Worm (Caenorhabditis elegans) whole organism, young adult: ENCODE measurements around the gene pqn-82.

Experiments used
- C17E4.6 ChIP-seq: fragments of 200-800 bp; sonication (Bioruptor generic); IDR thresholded peaks from 2 replicates; pipeline ENCODE4 v1.3.6; 2022; ENCODE audit warnings: missing genetic modification reagents, missing genetic modification characterization, missing compliant biosample characterization
- F37B4.10 ChIP-seq: fragments of 200-800 bp; sonication (Bioruptor generic); IDR thresholded peaks from 2 replicates; pipeline ENCODE4 v1.3.6; 2022; ENCODE audit warnings: missing genetic modification characterization, missing compliant biosample characterization
- F39B2.1 ChIP-seq: fragments of 200-800 bp; sonication (Bioruptor generic); IDR thresholded peaks from 2 replicates; pipeline ENCODE4 v1.3.6; 2022; ENCODE audit warnings: missing genetic modification reagents, missing genetic modification characterization, missing compliant biosample characterization
- F49E8.2 ChIP-seq: sonication (generic microtip); optimal IDR thresholded peaks from 3 replicates; lab custom pipeline; 2017; ENCODE audit warnings: missing genetic modification characterization, mild to moderate bottlenecking, missing compliant biosample characterization, antibody characterized with exemption, moderate library complexity; ENCODE audit not compliant: insufficient read depth
- F55B11.4 ChIP-seq: sonication (generic microtip); optimal IDR thresholded peaks from 2 replicates; lab custom pipeline; 2016; ENCODE audit warnings: missing compliant biosample characterization, missing genetic modification characterization, borderline replicate concordance; ENCODE audit not compliant: insufficient read depth
- F57C9.4 ChIP-seq: sonication (generic microtip); optimal IDR thresholded peaks from 2 replicates; lab custom pipeline; 2017; ENCODE audit warnings: mild to moderate bottlenecking, missing genetic modification characterization, missing compliant biosample characterization
- K11D2.4 ChIP-seq: fragments of 200-800 bp; sonication (Bioruptor generic); IDR thresholded peaks from 2 replicates; pipeline ENCODE4 v1.3.6; 2022; ENCODE audit warnings: missing genetic modification reagents, missing genetic modification characterization, missing compliant biosample characterization
- T26A5.8 ChIP-seq: sonication (generic microtip); optimal IDR thresholded peaks from 2 replicates; lab custom pipeline; 2016; ENCODE audit warnings: missing genetic modification characterization, missing compliant biosample characterization
- Y95B8A.8 ChIP-seq: fragments of 200-800 bp; sonication (Bioruptor generic); IDR thresholded peaks from 2 replicates; pipeline ENCODE4 v1.3.6; 2022; ENCODE audit warnings: missing genetic modification reagents, missing genetic modification characterization, missing compliant biosample characterization
- atf-7 ChIP-seq: sonication (generic microtip); optimal IDR thresholded peaks from 2 replicates; lab custom pipeline; 2017; ENCODE audit warnings: mild to moderate bottlenecking, missing genetic modification characterization, missing compliant biosample characterization
- attf-6 ChIP-seq: fragments of 200-800 bp; sonication (Bioruptor generic); IDR thresholded peaks from 2 replicates; pipeline ENCODE4 v1.3.6; 2022; ENCODE audit warnings: missing genetic modification reagents, missing genetic modification characterization, missing compliant biosample characterization
- ccch-3 ChIP-seq: fragments of 200-800 bp; sonication (Bioruptor generic); optimal IDR thresholded peaks from 2 replicates; lab custom pipeline; 2018; ENCODE audit warnings: mild to moderate bottlenecking, missing genetic modification characterization, missing compliant biosample characterization
- ceh-79 ChIP-seq: sonication (generic microtip); optimal IDR thresholded peaks from 2 replicates; lab custom pipeline; 2017; ENCODE audit warnings: mild to moderate bottlenecking, missing genetic modification characterization, missing compliant biosample characterization
- ceh-91 ChIP-seq: fragments of 200-800 bp; sonication (Bioruptor generic); IDR thresholded peaks from 2 replicates; pipeline ENCODE4 v1.3.6; 2022; ENCODE audit warnings: missing genetic modification reagents, missing genetic modification characterization, missing compliant biosample characterization
- dpff-1 ChIP-seq: sonication (generic microtip); optimal IDR thresholded peaks from 2 replicates; lab custom pipeline; 2017; ENCODE audit warnings: mild to moderate bottlenecking, missing genetic modification characterization, missing compliant biosample characterization
- efl-1 ChIP-seq: fragments of 150-350 bp; optimal IDR thresholded peaks from 2 replicates; lab custom pipeline; 2014; ENCODE audit warnings: missing biosample characterization, missing genetic modification reagents, missing genetic modification characterization
- egrh-3 ChIP-seq: fragments of 200-800 bp; sonication (Bioruptor generic); IDR thresholded peaks from 2 replicates; pipeline ENCODE4 v1.3.6; 2022; ENCODE audit warnings: missing genetic modification reagents, missing genetic modification characterization, missing compliant biosample characterization
- fkh-3 ChIP-seq: sonication (generic microtip); optimal IDR thresholded peaks from 2 replicates; lab custom pipeline; 2016; ENCODE audit warnings: mild to moderate bottlenecking, missing genetic modification characterization, missing compliant biosample characterization
- gei-17 ChIP-seq: fragments of 200-800 bp; sonication (Bioruptor generic); optimal IDR thresholded peaks from 2 replicates; lab custom pipeline; 2018; ENCODE audit warnings: mild to moderate bottlenecking, missing genetic modification characterization, missing compliant biosample characterization
- him-1 ChIP-seq: sonication (generic microtip); optimal IDR thresholded peaks from 2 replicates; lab custom pipeline; 2016; ENCODE audit warnings: missing genotype, missing genetic modification reagents, missing genetic modification characterization, missing compliant biosample characterization
- hsf-1 ChIP-seq: fragments of 200-800 bp; sonication (Bioruptor generic); IDR thresholded peaks from 2 replicates; pipeline ENCODE4 v1.3.6; 2022; ENCODE audit warnings: missing genetic modification reagents, missing genetic modification characterization, missing compliant biosample characterization
- let-526 ChIP-seq: fragments of 200-800 bp; sonication (Bioruptor generic); IDR thresholded peaks from 2 replicates; pipeline ENCODE4 v1.3.6; 2022; ENCODE audit warnings: missing genetic modification reagents, missing genetic modification characterization, missing compliant biosample characterization
- let-607 ChIP-seq, 2 experiments: fragments of 200-800 bp in 1 of 2; sonication (Bioruptor generic) in 1 of 2; sonication (generic microtip) in 1 of 2; optimal IDR thresholded peaks; 2 replicates each; lab custom pipeline; 2016 to 2018; ENCODE audit warnings: mild to moderate bottlenecking in 2 of 2, missing compliant biosample characterization in 2 of 2, missing genetic modification characterization in 2 of 2, moderate library complexity in 2 of 2, missing genotype in 1 of 2
- lin-35 ChIP-seq, 3 experiments: fragments of 150-350 bp in 2 of 3; sonication (generic microtip) in 1 of 3; optimal IDR thresholded peaks; 2 replicates each; lab custom pipeline; 2014 to 2018; ENCODE audit warnings: missing biosample characterization in 3 of 3, missing genetic modification characterization in 3 of 3, missing genetic modification reagents in 3 of 3
- lir-1 ChIP-seq: fragments of 200-800 bp; sonication (Bioruptor generic); conservative IDR thresholded peaks from 2 replicates; pipeline ENCODE4 v1.3.6; 2022; ENCODE audit warnings: missing genetic modification reagents, missing genetic modification characterization, missing compliant biosample characterization
- madf-6 ChIP-seq: fragments of 200-800 bp; sonication (Bioruptor generic); IDR thresholded peaks from 2 replicates; pipeline ENCODE4 v1.3.6; 2022; ENCODE audit warnings: missing genetic modification reagents, missing genetic modification characterization, missing compliant biosample characterization
- madf-8 ChIP-seq: fragments of 200-800 bp; sonication (Bioruptor generic); conservative IDR thresholded peaks from 2 replicates; pipeline ENCODE4 v1.3.6; 2022; ENCODE audit warnings: missing genetic modification reagents, missing genetic modification characterization, missing compliant biosample characterization
- mcd-1 ChIP-seq: fragments of 200-800 bp; sonication (Bioruptor generic); IDR thresholded peaks from 2 replicates; pipeline ENCODE4 v1.3.6; 2022; ENCODE audit warnings: missing genetic modification reagents, missing genetic modification characterization, missing compliant biosample characterization
- mxl-1 ChIP-seq: sonication (generic microtip); optimal IDR thresholded peaks from 2 replicates; lab custom pipeline; 2016; ENCODE audit warnings: missing genetic modification characterization, missing compliant biosample characterization
- nfya-1 ChIP-seq: sonication (generic microtip); optimal IDR thresholded peaks from 2 replicates; lab custom pipeline; 2017; ENCODE audit warnings: antibody characterized with exemption, missing compliant biosample characterization, missing genetic modification characterization, borderline replicate concordance; ENCODE audit not compliant: insufficient read depth
- nfya-2 ChIP-seq: fragments of 200-800 bp; sonication (Bioruptor generic); IDR thresholded peaks from 2 replicates; pipeline ENCODE4 v1.3.6; 2022; ENCODE audit warnings: missing genetic modification reagents, missing genetic modification characterization, missing compliant biosample characterization
- nfyb-1 ChIP-seq: fragments of 200-800 bp; sonication (Bioruptor generic); IDR thresholded peaks from 2 replicates; pipeline ENCODE4 v1.3.6; 2022; ENCODE audit warnings: missing genetic modification reagents, missing genetic modification characterization, missing compliant biosample characterization
- nhr-120 ChIP-seq: fragments of 200-800 bp; sonication (Bioruptor generic); IDR thresholded peaks from 2 replicates; pipeline ENCODE4 v1.3.6; 2022; ENCODE audit warnings: missing genetic modification characterization, missing compliant biosample characterization
- nhr-80 ChIP-seq: sonication (generic microtip); optimal IDR thresholded peaks from 2 replicates; lab custom pipeline; 2016; ENCODE audit warnings: missing genetic modification characterization, missing compliant biosample characterization
- nhr-90 ChIP-seq: sonication (generic microtip); optimal IDR thresholded peaks from 2 replicates; lab custom pipeline; 2016; ENCODE audit warnings: missing genotype, mild to moderate bottlenecking, missing genetic modification characterization, missing compliant biosample characterization
- pbrm-1 ChIP-seq: fragments of 200-800 bp; sonication (Bioruptor generic); IDR thresholded peaks from 2 replicates; pipeline ENCODE4 v1.3.6; 2022; ENCODE audit warnings: missing genetic modification reagents, missing genetic modification characterization, missing compliant biosample characterization
- rec-8 ChIP-seq, 2 experiments: sonication (generic microtip); optimal IDR thresholded peaks; 2 replicates each; lab custom pipeline; 2016; ENCODE audit warnings: mild to moderate bottlenecking in 2 of 2, missing genetic modification characterization in 2 of 2, missing genetic modification reagents in 2 of 2, missing genotype in 2 of 2, missing biosample characterization in 1 of 2, missing compliant biosample characterization in 1 of 2, moderate library complexity in 1 of 2
- repo-1 ChIP-seq: sonication (generic microtip); optimal IDR thresholded peaks from 2 replicates; lab custom pipeline; 2017; ENCODE audit warnings: mild to moderate bottlenecking, missing genetic modification characterization, missing compliant biosample characterization
- rpc-1 ChIP-seq, 2 experiments: fragments of 150-350 bp in 1 of 2; sonication (generic microtip) in 1 of 2; optimal IDR thresholded peaks; 2 replicates each; lab custom pipeline; 2014 to 2018; ENCODE audit warnings: missing biosample characterization in 1 of 2, missing genetic modification characterization in 1 of 2, missing genetic modification reagents in 1 of 2, missing genotype in 1 of 2
- snpc-1.3 ChIP-seq: sonication (generic microtip); optimal IDR thresholded peaks from 2 replicates; lab custom pipeline; 2017; ENCODE audit warnings: missing genetic modification characterization, mild to moderate bottlenecking, missing compliant biosample characterization, antibody characterized with exemption, moderate library complexity, missing genotype, missing genetic modification reagents; ENCODE audit not compliant: insufficient read depth
- snpc-4 ChIP-seq, 5 experiments: fragments of 150-350 bp in 1 of 5; sonication (generic microtip) in 4 of 5; optimal IDR thresholded peaks; 2 replicates each; lab custom pipeline; 2014 to 2018; ENCODE audit warnings: missing genetic modification characterization in 5 of 5, missing biosample characterization in 3 of 5, antibody characterized with exemption in 2 of 5, mild to moderate bottlenecking in 2 of 5, missing compliant biosample characterization in 2 of 5, missing genotype in 2 of 5, moderate library complexity in 2 of 5, missing genetic modification reagents in 1 of 5
- sptf-2 ChIP-seq: fragments of 200-800 bp; sonication (Bioruptor generic); optimal IDR thresholded peaks from 2 replicates; lab custom pipeline; 2018; ENCODE audit warnings: mild to moderate bottlenecking, missing genetic modification characterization, missing compliant biosample characterization
- zim-3 ChIP-seq: sonication (generic microtip); optimal IDR thresholded peaks from 2 replicates; lab custom pipeline; 2017; ENCODE audit warnings: mild to moderate bottlenecking, missing genetic modification characterization, moderate library complexity, missing compliant biosample characterization
- ztf-25 ChIP-seq: fragments of 200-800 bp; sonication (Bioruptor generic); IDR thresholded peaks from 2 replicates; pipeline ENCODE4 v1.3.6; 2022; ENCODE audit warnings: missing genetic modification reagents, missing genetic modification characterization, missing compliant biosample characterization
- ztf-26 ChIP-seq: sonication (generic microtip); optimal IDR thresholded peaks from 2 replicates; lab custom pipeline; 2017; ENCODE audit warnings: missing genetic modification characterization, missing compliant biosample characterization
- ztf-6 ChIP-seq: fragments of 200-800 bp; sonication (Bioruptor generic); IDR thresholded peaks from 2 replicates; pipeline ENCODE4 v1.3.6; 2022; ENCODE audit warnings: missing genetic modification reagents, missing genetic modification characterization, missing compliant biosample characterization

pqn-82 gene

DNA sequence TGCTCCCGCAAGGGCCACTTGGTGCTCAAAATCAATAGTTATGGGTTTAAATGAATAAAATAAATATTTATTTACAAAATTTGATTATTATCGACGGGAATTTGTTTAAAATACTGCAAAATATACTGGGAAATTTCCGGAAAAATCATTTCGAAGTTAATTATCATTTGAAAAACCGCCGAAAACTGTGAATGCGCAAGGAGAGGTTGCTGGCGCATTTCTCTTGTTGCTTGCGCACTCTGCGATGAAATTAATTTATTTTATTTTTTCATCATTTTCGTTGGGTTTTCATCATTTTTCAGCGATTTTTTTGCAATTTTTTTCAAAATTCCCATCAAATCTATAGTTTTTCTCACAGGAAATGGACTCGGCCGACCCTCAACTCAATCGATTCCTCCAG lies 10.7 kb downstream of the pqn-82 start, which contains the start of gene ddp-1 (continued):
- TF ChIP-seq let-526 (GFP tag; lab: Robert Waterston, UW) (peak; percentile 65; the same call in 1 of the 2 replicates), Y95B8A.8 (GFP tag; lab: Robert Waterston, UW) (peak; percentile 82; the same call in 1 of the 2 replicates), zim-3 (tag; lab: Kevin White, UChicago) (peak; percentile 75), rec-8 (tag; optimal IDR thresholded peaks at IDR 0.05; lab: Kevin White, UChicago) (peak in 1 of 2 experiments; percentile 53), ztf-25 (GFP tag; lab: Robert Waterston, UW) (no peak), dpff-1 (tag; lab: Kevin White, UChicago) (peak; percentile 76), atf-7 (tag; lab: Kevin White, UChicago) (peak; percentile 91), ceh-91 (GFP tag; lab: Robert Waterston, UW) (peak; percentile 67; the same call in 1 of the 2 replicates), nfya-1 (tag; lab: Kevin White, UChicago) (no peak), K11D2.4 (GFP tag; lab: Robert Waterston, UW) (peak; percentile 96), hsf-1 (peak; percentile 85), nhr-120 (GFP tag; lab: Robert Waterston, UW) (no peak), repo-1 (peak; percentile 96), snpc-4 (GFP tag; optimal IDR thresholded peaks at IDR 0.05; lab: Kevin White, UChicago) (peak; percentile 70), snpc-4 (tag; optimal IDR thresholded peaks at IDR 0.05; lab: Kevin White, UChicago) (peak; percentile 34 to 81 (median 64)), fkh-3 (tag; lab: Kevin White, UChicago) (peak; percentile 49), nhr-80 (tag; lab: Kevin White, UChicago) (peak; percentile 47), nfya-2 (GFP tag; lab: Robert Waterston, UW) (0 out of 2 replicates have a peak, but pooled peaks have one; percentile 85), egrh-3 (GFP tag; lab: Robert Waterston, UW) (0 out of 2 replicates have a peak, but pooled peaks have one; percentile 31), him-1 (tag; lab: Kevin White, UChicago) (peak; percentile 72), mcd-1 (GFP tag; lab: Robert Waterston, UW) (peak; percentile 97), F39B2.1 (GFP tag; lab: Robert Waterston, UW) (peak; percentile 87), madf-8 (GFP tag; lab: Robert Waterston, UW) (peak; percentile 73), let-607 (tag; optimal IDR thresholded peaks at IDR 0.05; lab: Kevin White, UChicago) (peak; percentile 45 to 67), rpc-1 (optimal IDR thresholded peaks at IDR 0.05; lab: Kevin White, UChicago) (no peak), rpc-1 (tag; optimal IDR thresholded peaks at IDR 0.05; lab: Kevin White, UChicago) (no peak), lir-1 (GFP tag; lab: Robert Waterston, UW) (peak; percentile 86), ztf-26 (tag; lab: Kevin White, UChicago) (peak; percentile 93), ceh-79 (tag; lab: Kevin White, UChicago) (peak; percentile 86), nhr-90 (peak; percentile 55), madf-6 (GFP tag; lab: Robert Waterston, UW) (peak; percentile 94), F55B11.4 (no peak), nfyb-1 (GFP tag; lab: Robert Waterston, UW) (peak; percentile 97), attf-6 (peak; percentile 57; the same call in 1 of the 2 replicates), F57C9.4 (tag; lab: Kevin White, UChicago) (peak; percentile 88), ccch-3 (no peak), gei-17 (GFP tag; lab: Kevin White, UChicago) (peak; percentile 90), F37B4.10 (GFP tag; lab: Robert Waterston, UW) (no peak), efl-1 (GFP tag; lab: Kevin White, UChicago) (peak; percentile 95), snpc-1.3 (tag; lab: Kevin White, UChicago) (peak; percentile 86), sptf-2 (GFP tag; lab: Kevin White, UChicago) (peak; percentile 72), T26A5.8 (tag; lab: Kevin White, UChicago) (peak; percentile 38), F49E8.2 (tag; lab: Kevin White, UChicago) (peak; percentile 78), ztf-6 (GFP tag; lab: Robert Waterston, UW) (no peak), pbrm-1 (GFP tag; lab: Robert Waterston, UW) (peak; percentile 95), lin-35 (GFP tag; optimal IDR thresholded peaks at IDR 0.05; lab: Kevin White, UChicago) (peak; percentile 93 to 99 (median 95)), C17E4.6 (peak; percentile 88), mxl-1 (tag; lab: Kevin White, UChicago) (no peak)
